Fruit fly (Drosophila melanogaster): ENCODE data around the gene kst.

The kst gene

DNA sequence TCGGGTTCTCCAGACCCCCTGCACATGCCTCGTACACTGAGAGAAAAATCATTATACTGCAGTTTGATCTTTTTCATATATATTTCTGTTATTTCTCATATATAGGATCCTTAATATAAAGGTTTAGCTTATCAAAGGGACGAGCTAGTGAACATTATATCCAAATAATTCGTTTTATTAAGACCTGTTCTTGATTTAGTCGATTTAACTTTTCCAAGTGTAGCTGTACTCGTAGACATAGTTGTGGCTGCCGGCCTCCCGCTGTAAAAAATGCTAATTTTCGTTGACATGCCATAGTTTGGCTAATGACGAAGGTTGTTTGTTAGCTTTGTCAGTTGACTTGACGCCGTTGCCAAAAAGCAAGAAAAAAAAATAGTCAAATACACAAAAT is 45.8 kb downstream of the kst start (continued):
- peak; percentile 53 for TF ChIP-seq CG6276 (GFP tag; optimal IDR thresholded peaks at IDR 0.05)
- TF ChIP-seq CG6854 (GFP tag; optimal IDR thresholded peaks at IDR 0.05), result no peak
- TF ChIP-seq dsx (GFP tag; optimal IDR thresholded peaks at IDR 0.05; ENCODE audit: poor library complexity, severe bottlenecking), result peak; percentile 61
- TF ChIP-seq Ets21C (GFP tag; optimal IDR thresholded peaks at IDR 0.05), result no peak
- no peak for TF ChIP-seq cyc (GFP tag; optimal IDR thresholded peaks at IDR 0.05)
- TF ChIP-seq CG7368 (GFP tag; optimal IDR thresholded peaks at IDR 0.05), result peak; percentile 26
- TF ChIP-seq CG32006 (GFP tag; optimal IDR thresholded peaks at IDR 0.05), result peak; percentile 70
- TF ChIP-seq CG11902 (GFP tag; optimal IDR thresholded peaks at IDR 0.05), result no peak
- TF ChIP-seq CG8119 (GFP tag; IDR thresholded peaks at IDR 0.05), result peak; percentile 76
- peak; percentile 56 for TF ChIP-seq CG10631 (GFP tag; optimal IDR thresholded peaks at IDR 0.05)
- TF ChIP-seq OdsH (GFP tag; optimal IDR thresholded peaks at IDR 0.05), result peak; percentile 62

dm6 chr3L:3383965-3384595 is 47.4 kb downstream of the kst start:
- peak; percentile 81 for TF ChIP-seq CG1621 (tag; optimal IDR thresholded peaks at IDR 0.05)
- no peak for TF ChIP-seq salr (GFP tag; optimal IDR thresholded peaks at IDR 0.05)
- TF ChIP-seq lz (GFP tag; optimal IDR thresholded peaks at IDR 0.05), result no peak
- TF ChIP-seq CG6854 (GFP tag; optimal IDR thresholded peaks at IDR 0.05), result peak; percentile 48
- no peak for TF ChIP-seq Hr39 (GFP tag; optimal IDR thresholded peaks at IDR 0.05)
- 0 out of 3 replicates have a peak, but pooled peaks have one; percentile 16 for TF ChIP-seq CG6163 (GFP tag; IDR thresholded peaks at IDR 0.05)

- TF ChIP-seq CG6276 (GFP tag; optimal IDR thresholded peaks at IDR 0.05) (peak; percentile 68), pdm3 (GFP tag; optimal IDR thresholded peaks at IDR 0.05) (peak; percentile 63), CG8632 (GFP tag; optimal IDR thresholded peaks at IDR 0.05) (peak; percentile 66), acj6 (GFP tag; optimal IDR thresholded peaks at IDR 0.05) (peak; percentile 78), Eip93F (GFP tag; optimal IDR thresholded peaks at IDR 0.05) (no peak), dsx (GFP tag; optimal IDR thresholded peaks at IDR 0.05; ENCODE audit: poor library complexity, severe bottlenecking) (peak; percentile 7), CG6854 (GFP tag; optimal IDR thresholded peaks at IDR 0.05) (no peak), CG6792 (GFP tag; optimal IDR thresholded peaks at IDR 0.05) (peak; percentile 64), CG15336 (GFP tag; IDR thresholded peaks at IDR 0.05) (peak; percentile 46), CG1621 (tag; optimal IDR thresholded peaks at IDR 0.05) (no peak), CG34406 (GFP tag; optimal IDR thresholded peaks at IDR 0.05) (peak; percentile 70), CG10669 (GFP tag; optimal IDR thresholded peaks at IDR 0.05) (peak; percentile 40), CG16779 (tag; optimal IDR thresholded peaks at IDR 0.05) (no peak), CG3032 (tag; optimal IDR thresholded peaks at IDR 0.05) (peak; percentile 59), svp (GFP tag) (peak; percentile 80), Eip78C (GFP tag) (peak; percentile 93), achi (GFP tag; optimal IDR thresholded peaks at IDR 0.05) (peak; percentile 68), Hr38 (GFP tag; optimal IDR thresholded peaks at IDR 0.05) (no peak), CG8319 (GFP tag; optimal IDR thresholded peaks at IDR 0.05) (peak; percentile 31), CG11902 (GFP tag; optimal IDR thresholded peaks at IDR 0.05) (peak; percentile 50), esn (GFP tag; optimal IDR thresholded peaks at IDR 0.05) (peak; percentile 81), CG6163 (GFP tag; IDR thresholded peaks at IDR 0.05) (no peak), Eip75B (GFP tag; optimal IDR thresholded peaks at IDR 0.05) (peak; percentile 61), CG11762 (GFP tag; optimal IDR thresholded peaks at IDR 0.05; ENCODE audit: insufficient read depth) (peak; percentile 57), CG4318 (GFP tag; optimal IDR thresholded peaks at IDR 0.05) (peak; percentile 66), Ets21C (GFP tag; optimal IDR thresholded peaks at IDR 0.05) (peak; percentile 39), salr (GFP tag; optimal IDR thresholded peaks at IDR 0.05) (peak; percentile 20 to 85), OdsH (GFP tag; optimal IDR thresholded peaks at IDR 0.05) (peak; percentile 77), topi (GFP tag; optimal IDR thresholded peaks at IDR 0.05) (peak; percentile 75), Met (GFP tag; optimal IDR thresholded peaks at IDR 0.05) (peak; percentile 67), dac (GFP tag; optimal IDR thresholded peaks at IDR 0.05) (no peak), Hr4 (GFP tag; optimal IDR thresholded peaks at IDR 0.05) (peak; percentile 73), eg (GFP tag; IDR thresholded peaks at IDR 0.05) (0 out of 3 replicates have a peak, but pooled peaks have one; percentile 41), cyc (GFP tag; optimal IDR thresholded peaks at IDR 0.05) (peak; percentile 65), CG10631 (GFP tag; optimal IDR thresholded peaks at IDR 0.05) (peak; percentile 59), CG7368 (GFP tag; optimal IDR thresholded peaks at IDR 0.05) (peak; percentile 26), Sox102F (GFP tag; optimal IDR thresholded peaks at IDR 0.05) (peak; percentile 33), CG6808 (GFP tag; optimal IDR thresholded peaks at IDR 0.05) (peak; percentile 68), Gug (GFP tag; IDR thresholded peaks at IDR 0.05) (no peak), Hr39 (GFP tag; optimal IDR thresholded peaks at IDR 0.05) (peak; percentile 38)
Observed at dm6 chr3L:3384596-3385436, 48.2 kb downstream of the kst start.

Data from whole organism, prepupa.